Fruit fly (Drosophila melanogaster) Kc167 (cell line): Measurements from ENCODE around the gene PAN3.

Experiments used
- h ChIP-seq: fragments of >200 bp; optimal IDR thresholded peaks from 3 replicates; lab custom pipeline; 2018; ENCODE audit warnings: missing external identifiers
- psq ChIP-seq: fragments of >200 bp; optimal IDR thresholded peaks from 2 replicates; lab custom pipeline; 2017; ENCODE audit warnings: missing external identifiers
- ttk ChIP-seq: sonication (Bioruptor generic); optimal IDR thresholded peaks from 2 replicates; lab custom pipeline; 2017; ENCODE audit warnings: missing external identifiers

DNA sequence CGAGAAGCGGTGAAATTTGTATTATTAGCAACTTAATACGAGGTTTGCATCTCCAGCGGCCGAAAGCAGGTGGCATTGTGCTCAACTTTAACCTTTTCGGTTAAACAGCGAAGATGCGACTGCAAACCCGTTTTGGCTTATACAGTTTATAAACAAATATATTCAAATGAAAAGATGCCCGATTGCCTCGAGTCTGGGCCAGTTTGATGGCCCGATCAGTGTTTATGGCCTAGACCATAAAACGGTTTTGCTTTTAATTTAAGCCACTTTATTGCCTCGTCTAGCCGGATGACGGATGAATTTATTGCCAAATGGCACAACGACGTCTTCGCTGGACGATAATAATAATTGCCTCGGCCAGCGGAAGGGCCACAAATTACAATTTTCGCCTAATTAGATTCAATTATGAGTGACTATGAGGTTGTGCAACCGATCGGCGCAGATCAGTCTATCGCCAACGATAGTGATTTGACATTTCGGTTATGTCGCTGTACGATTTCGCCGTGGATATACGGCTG, 31.6 kb downstream of the PAN3 start:
- TF ChIP-seq psq (lab: Kevin White, UChicago) (no peak), h (lab: Kevin White, UChicago) (no peak), ttk (no peak)
